Fruit fly (Drosophila melanogaster) whole organism, embryonic: ENCODE results near the gene Zdhhc8.

ENCODE experiments used
- Abd-B ChIP-seq: fragments of 200-800 bp; sonication (Bioruptor generic); optimal IDR thresholded peaks from 2 replicates; lab custom pipeline; 2018; ENCODE audit warnings: missing biosample characterization, mild to moderate bottlenecking, missing genetic modification characterization, moderate library complexity
- CG13624 ChIP-seq: fragments of 200-800 bp; sonication (Bioruptor generic); optimal IDR thresholded peaks from 2 replicates; lab custom pipeline; 2016; ENCODE audit warnings: missing biosample characterization, missing genetic modification characterization
- Lpt ChIP-seq: fragments of >200 bp; optimal IDR thresholded peaks from 2 replicates; lab custom pipeline; 2018; ENCODE audit warnings: missing biosample characterization, missing genetic modification characterization
- Xrp1 ChIP-seq: fragments of 200-800 bp; sonication (Bioruptor generic); IDR thresholded peaks from 2 replicates; pipeline ENCODE4 v1.3.6; 2022; ENCODE audit warnings: missing biosample characterization, missing genetic modification characterization
- pzg ChIP-seq: fragments of 200-800 bp; sonication (Bioruptor generic); optimal IDR thresholded peaks from 3 replicates; lab custom pipeline; 2018; ENCODE audit warnings: missing biosample characterization, mild to moderate bottlenecking, missing genetic modification characterization, moderate library complexity
- sqz ChIP-seq: fragments of 200-800 bp; sonication (Bioruptor generic); optimal IDR thresholded peaks from 3 replicates; lab custom pipeline; 2018; ENCODE audit warnings: missing biosample characterization, mild to moderate bottlenecking, missing genetic modification characterization

DNA sequence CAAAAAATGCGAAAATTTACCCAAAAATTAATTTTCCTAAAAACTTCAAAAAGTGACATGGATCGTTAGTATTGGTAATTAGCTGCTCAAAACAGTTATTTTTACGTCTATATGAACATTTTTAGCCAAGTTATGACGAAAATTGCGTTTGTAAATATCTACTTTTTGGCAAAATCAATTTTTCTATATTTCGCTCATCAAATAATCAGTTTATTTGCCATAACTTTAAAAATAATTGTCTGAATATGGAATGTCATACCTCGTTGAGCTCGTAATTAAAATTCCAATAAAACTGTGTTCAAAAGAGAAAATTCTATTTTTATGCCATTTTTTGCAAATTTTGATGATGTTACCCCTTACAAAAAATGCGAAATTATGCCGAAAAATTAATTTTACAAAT, 59.5 kb downstream of the Zdhhc8 start:
- TF ChIP-seq Xrp1 (GFP tag; lab: Robert Waterston, UW) (no peak), CG13624 (GFP tag; lab: Kevin White, UChicago) (no peak), Lpt (no peak), Abd-B (GFP tag; lab: Kevin White, UChicago) (no peak), sqz (no peak), pzg (GFP tag; lab: Kevin White, UChicago) (no peak)
